Worm (Caenorhabditis elegans) whole organism, L4 larva: ENCODE measurements around the gene glo-4.

ENCODE experiments used
- D1046.2 ChIP-seq: fragments of 200-800 bp; sonication (Bioruptor generic); IDR thresholded peaks from 2 replicates; pipeline ENCODE4 v1.3.6; 2022; ENCODE audit warnings: missing genetic modification characterization, missing compliant biosample characterization
- F37D6.2 ChIP-seq: sonication (generic microtip); optimal IDR thresholded peaks from 2 replicates; lab custom pipeline; 2016; ENCODE audit warnings: mild to moderate bottlenecking, missing genetic modification characterization, missing compliant biosample characterization
- F44E2.7 ChIP-seq: fragments of 200-800 bp; sonication (Bioruptor generic); IDR thresholded peaks from 2 replicates; pipeline ENCODE4 v2.1.2; 2022; ENCODE audit warnings: missing genetic modification characterization, missing compliant biosample characterization
- F49E8.2 ChIP-seq: sonication (generic microtip); optimal IDR thresholded peaks from 2 replicates; lab custom pipeline; 2016; ENCODE audit warnings: missing compliant biosample characterization, mild to moderate bottlenecking, missing genetic modification characterization, borderline replicate concordance
- Y105C5A.15 ChIP-seq: fragments of 200-800 bp; sonication (Bioruptor generic); IDR thresholded peaks from 2 replicates; pipeline ENCODE4 v1.3.6; 2022; ENCODE audit warnings: missing genetic modification characterization, missing compliant biosample characterization
- Y48G9A.11 ChIP-seq: fragments of 200-800 bp; sonication (Bioruptor generic); IDR thresholded peaks from 2 replicates; pipeline ENCODE4 v1.3.6; 2022; ENCODE audit warnings: missing genetic modification reagents, missing genetic modification characterization, missing compliant biosample characterization
- Y5F2A.4 ChIP-seq: fragments of 200-800 bp; sonication (Bioruptor generic); optimal IDR thresholded peaks from 2 replicates; lab custom pipeline; 2018; ENCODE audit warnings: mild to moderate bottlenecking, missing genetic modification characterization, missing compliant biosample characterization
- Y75B8A.6 ChIP-seq: fragments of 200-800 bp; sonication (Bioruptor generic); IDR thresholded peaks from 2 replicates; pipeline ENCODE4 v1.3.6; 2022; ENCODE audit warnings: missing genetic modification reagents, missing genetic modification characterization, missing compliant biosample characterization
- ZK337.2 ChIP-seq: fragments of 200-800 bp; sonication (Bioruptor generic); IDR thresholded peaks from 2 replicates; pipeline ENCODE4 v1.3.6; 2022; ENCODE audit warnings: missing genetic modification reagents, missing genetic modification characterization, missing compliant biosample characterization
- arid-1 ChIP-seq: fragments of 200-800 bp; sonication (Bioruptor generic); conservative IDR thresholded peaks from 2 replicates; pipeline ENCODE4 v1.3.6; 2022; ENCODE audit warnings: missing genetic modification reagents, missing genetic modification characterization, missing compliant biosample characterization
- ceh-20 ChIP-seq: fragments of 200-800 bp; sonication (Bioruptor generic); IDR thresholded peaks from 2 replicates; pipeline ENCODE4 v1.3.6; 2022; ENCODE audit warnings: missing genetic modification reagents, missing genetic modification characterization, missing compliant biosample characterization
- ceh-28 ChIP-seq: fragments of 150-350 bp; optimal IDR thresholded peaks from 2 replicates; lab custom pipeline; 2014; ENCODE audit warnings: missing biosample characterization, missing genetic modification reagents, missing genetic modification characterization
- ceh-62 ChIP-seq: sonication (generic microtip); optimal IDR thresholded peaks from 2 replicates; lab custom pipeline; 2017; ENCODE audit warnings: missing biosample characterization, missing genetic modification characterization
- ceh-82 ChIP-seq: sonication (generic microtip); optimal IDR thresholded peaks from 2 replicates; lab custom pipeline; 2017; ENCODE audit warnings: missing biosample characterization, missing genetic modification characterization
- ctbp-1 ChIP-seq: fragments of 200-800 bp; sonication (Bioruptor generic); IDR thresholded peaks from 2 replicates; pipeline ENCODE4 v1.3.6; 2022; ENCODE audit warnings: missing genetic modification reagents, missing genetic modification characterization, missing compliant biosample characterization
- daf-16 ChIP-seq, 3 experiments: sonication (generic microtip); optimal IDR thresholded peaks; 2 replicates each; lab custom pipeline; 2016 to 2017; ENCODE audit warnings: missing genetic modification characterization in 3 of 3, missing genetic modification reagents in 3 of 3, mild to moderate bottlenecking in 2 of 3, missing compliant biosample characterization in 2 of 3, missing biosample characterization in 1 of 3, moderate library complexity in 1 of 3
- daf-8 ChIP-seq: fragments of 200-800 bp; sonication (Bioruptor generic); IDR thresholded peaks from 2 replicates; pipeline ENCODE4 v1.3.6; 2022; ENCODE audit warnings: missing genetic modification characterization, missing compliant biosample characterization
- dpl-1 ChIP-seq: fragments of 150-350 bp; optimal IDR thresholded peaks from 2 replicates; lab custom pipeline; 2014; ENCODE audit warnings: missing biosample characterization, missing genetic modification reagents, missing genetic modification characterization
- dve-1 ChIP-seq: sonication (generic microtip); optimal IDR thresholded peaks from 2 replicates; lab custom pipeline; 2017; ENCODE audit warnings: antibody characterized with exemption, mild to moderate bottlenecking, missing genetic modification characterization, missing compliant biosample characterization; ENCODE audit not compliant: insufficient read depth
- fkh-10 ChIP-seq: fragments of 150-350 bp; optimal IDR thresholded peaks from 2 replicates; lab custom pipeline; 2014; ENCODE audit warnings: missing biosample characterization, missing genetic modification reagents, missing genetic modification characterization
- fos-1 ChIP-seq: fragments of 150-350 bp; optimal IDR thresholded peaks from 2 replicates; lab custom pipeline; 2014; ENCODE audit warnings: missing biosample characterization, missing genetic modification characterization
- hlh-30 ChIP-seq: sonication (generic microtip); optimal IDR thresholded peaks from 2 replicates; lab custom pipeline; 2017; ENCODE audit warnings: antibody characterized with exemption, mild to moderate bottlenecking, missing genetic modification characterization, missing compliant biosample characterization; ENCODE audit not compliant: insufficient read depth
- hmg-1.1 ChIP-seq: fragments of 200-800 bp; sonication (Bioruptor generic); IDR thresholded peaks from 2 replicates; pipeline ENCODE4 v1.3.6; 2022; ENCODE audit warnings: missing genetic modification reagents, missing genetic modification characterization, missing compliant biosample characterization
- jun-1 ChIP-seq: fragments of 150-350 bp; optimal IDR thresholded peaks from 2 replicates; lab custom pipeline; 2014; ENCODE audit warnings: missing biosample characterization, missing genetic modification reagents, missing genetic modification characterization
- lin-1 ChIP-seq: fragments of 200-800 bp; sonication (Bioruptor generic); IDR thresholded peaks from 2 replicates; pipeline ENCODE4 v1.3.6; 2022; ENCODE audit warnings: missing genetic modification reagents, missing genetic modification characterization, missing compliant biosample characterization
- lin-29 ChIP-seq: fragments of 200-800 bp; sonication (Bioruptor generic); IDR thresholded peaks from 2 replicates; pipeline ENCODE4 v1.3.6; 2022; ENCODE audit warnings: missing genetic modification reagents, missing genetic modification characterization, missing compliant biosample characterization
- lin-39 ChIP-seq: fragments of 150-350 bp; optimal IDR thresholded peaks from 2 replicates; lab custom pipeline; 2014; ENCODE audit warnings: missing biosample characterization, missing genetic modification reagents, missing genetic modification characterization
- lsy-2 ChIP-seq, 2 experiments: fragments of 150-350 bp in 1 of 2; sonication (generic microtip) in 1 of 2; optimal IDR thresholded peaks; 2 replicates each; lab custom pipeline; 2014 to 2017; ENCODE audit warnings: missing biosample characterization in 2 of 2, missing genetic modification characterization in 2 of 2
- mep-1 ChIP-seq: fragments of 150-350 bp; sonication (generic microtip); optimal IDR thresholded peaks from 3 replicates; lab custom pipeline; 2014; ENCODE audit warnings: missing biosample characterization, missing genetic modification characterization
- nhr-10 ChIP-seq: fragments of 150-350 bp; optimal IDR thresholded peaks from 2 replicates; lab custom pipeline; 2014; ENCODE audit warnings: missing biosample characterization, missing genetic modification characterization
- nhr-111 ChIP-seq: fragments of 200-800 bp; sonication (Bioruptor generic); optimal IDR thresholded peaks from 2 replicates; lab custom pipeline; 2018; ENCODE audit warnings: mild to moderate bottlenecking, missing genetic modification characterization, missing compliant biosample characterization
- nhr-237 ChIP-seq: sonication (generic microtip); optimal IDR thresholded peaks from 2 replicates; lab custom pipeline; 2017; ENCODE audit warnings: missing biosample characterization, missing genetic modification characterization
- nhr-42 ChIP-seq: fragments of 200-800 bp; sonication (Bioruptor generic); IDR thresholded peaks from 2 replicates; pipeline ENCODE4 v1.3.6; 2022; ENCODE audit warnings: missing genetic modification characterization, missing compliant biosample characterization
- nhr-76 ChIP-seq: fragments of 150-350 bp; optimal IDR thresholded peaks from 2 replicates; lab custom pipeline; 2014; ENCODE audit warnings: missing biosample characterization, missing genetic modification characterization
- pha-4 ChIP-seq, 2 experiments: fragments of 150-350 bp in 1 of 2; fragments of 200-800 bp in 1 of 2; sonication (Bioruptor generic) in 1 of 2; IDR thresholded peaks in 1 of 2; optimal IDR thresholded peaks in 1 of 2; 2 replicates each; pipeline versions ENCODE4 v1.3.6 to Lab custom; 2014 to 2022; ENCODE audit warnings: missing genetic modification characterization in 2 of 2, missing genetic modification reagents in 2 of 2, missing biosample characterization in 1 of 2, missing compliant biosample characterization in 1 of 2
- pqm-1 ChIP-seq: sonication (generic microtip); optimal IDR thresholded peaks from 2 replicates; lab custom pipeline; 2017; ENCODE audit warnings: missing biosample characterization, missing genetic modification characterization
- rbr-2 ChIP-seq: sonication (generic microtip); optimal IDR thresholded peaks from 2 replicates; lab custom pipeline; 2016; ENCODE audit warnings: missing genotype, missing genetic modification characterization, missing compliant biosample characterization
- set-16 ChIP-seq: fragments of 200-800 bp; sonication (Bioruptor generic); IDR thresholded peaks from 2 replicates; pipeline ENCODE4 v1.3.6; 2022; ENCODE audit warnings: missing genetic modification reagents, missing genetic modification characterization, missing compliant biosample characterization
- snpc-1.2 ChIP-seq: fragments of 200-800 bp; sonication (Bioruptor generic); IDR thresholded peaks from 2 replicates; pipeline ENCODE4 v1.3.6; 2022; ENCODE audit warnings: missing genetic modification reagents, missing genetic modification characterization, missing compliant biosample characterization
- snpc-4 ChIP-seq: fragments of 150-350 bp; optimal IDR thresholded peaks from 2 replicates; lab custom pipeline; 2014; ENCODE audit warnings: missing biosample characterization, missing genetic modification characterization
- spr-1 ChIP-seq: sonication (generic microtip); optimal IDR thresholded peaks from 2 replicates; lab custom pipeline; 2016; ENCODE audit warnings: mild to moderate bottlenecking, missing genetic modification characterization, missing compliant biosample characterization
- tag-97 ChIP-seq: fragments of 200-800 bp; sonication (Bioruptor generic); IDR thresholded peaks from 2 replicates; pipeline ENCODE4 v1.3.6; 2022; ENCODE audit warnings: missing genetic modification characterization, missing compliant biosample characterization
- unc-130 ChIP-seq: sonication (generic microtip); optimal IDR thresholded peaks from 2 replicates; lab custom pipeline; 2016; ENCODE audit warnings: missing genetic modification reagents, missing genetic modification characterization, missing compliant biosample characterization
- unc-39 ChIP-seq: sonication (generic microtip); optimal IDR thresholded peaks from 2 replicates; lab custom pipeline; 2017; ENCODE audit warnings: missing biosample characterization, missing genetic modification characterization
- unc-62 ChIP-seq, 3 experiments: fragments of 150-350 bp in 1 of 3; sonication (generic microtip); optimal IDR thresholded peaks in 2 of 3; peaks in 1 of 3; 1 replicate in 1 of 3; 2 replicates in 2 of 3; lab custom pipeline; 2014 to 2017; ENCODE audit warnings: missing biosample characterization in 3 of 3, missing genetic modification characterization in 3 of 3, missing genetic modification reagents in 3 of 3, missing genotype in 1 of 3
- vab-7 ChIP-seq: fragments of 200-800 bp; sonication (Bioruptor generic); IDR thresholded peaks from 2 replicates; pipeline ENCODE4 v1.3.6; 2022; ENCODE audit warnings: missing genetic modification reagents, missing genetic modification characterization, missing compliant biosample characterization
- zfp-2 ChIP-seq: sonication (generic microtip); optimal IDR thresholded peaks from 2 replicates; lab custom pipeline; 2016; ENCODE audit warnings: mild to moderate bottlenecking, missing genetic modification characterization, missing compliant biosample characterization
- zip-2 ChIP-seq: fragments of 150-350 bp; optimal IDR thresholded peaks from 2 replicates; lab custom pipeline; 2014; ENCODE audit warnings: missing biosample characterization, missing genetic modification characterization
- ztf-7 ChIP-seq: fragments of 150-350 bp; optimal IDR thresholded peaks from 2 replicates; lab custom pipeline; 2014; ENCODE audit warnings: missing biosample characterization, missing genetic modification characterization

Gene glo-4

DNA sequence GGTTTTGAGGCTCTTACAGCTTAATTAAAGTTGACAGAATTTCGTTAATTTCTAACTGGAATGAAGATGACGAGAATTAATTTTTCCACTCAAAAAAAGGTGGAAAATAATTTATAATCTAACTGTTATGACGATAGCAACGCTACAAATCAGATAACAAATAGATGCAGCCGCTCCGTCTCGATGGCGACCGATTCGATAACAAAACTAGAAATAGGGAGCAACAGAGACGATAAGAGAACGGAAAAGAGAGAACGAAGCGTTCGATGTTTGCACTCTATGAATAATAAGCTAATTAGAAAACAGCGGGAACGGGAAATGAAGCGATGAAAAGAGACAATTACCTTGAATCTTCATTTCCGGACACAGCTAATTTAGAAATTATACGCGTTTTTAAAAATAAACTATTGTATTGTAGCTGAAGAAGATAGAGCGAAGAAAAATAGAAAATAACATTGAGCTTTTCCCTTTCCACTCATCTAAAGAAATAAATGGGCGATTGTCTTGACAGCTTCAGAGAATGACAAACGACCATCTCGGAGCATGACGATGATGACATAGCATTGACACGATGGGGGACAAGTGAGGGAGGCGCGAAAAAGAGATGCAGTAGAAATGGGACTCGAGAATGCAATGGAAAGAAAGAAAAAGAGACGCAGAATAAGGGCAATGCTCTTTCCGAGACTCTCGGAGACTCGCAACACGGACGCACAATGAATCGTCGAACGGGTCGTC lies 24.2 kb downstream of the glo-4 start (continued):
- TF ChIP-seq rbr-2 (tag; lab: Kevin White, UChicago): no peak
- no peak for TF ChIP-seq daf-8
- no peak; the same call in 1 of the 2 replicates for TF ChIP-seq hmg-1.1 (GFP tag; lab: Robert Waterston, UW)
- TF ChIP-seq Y75B8A.6: no peak
- TF ChIP-seq pha-4 (GFP tag; IDR thresholded peaks at IDR 0.05; lab: Robert Waterston, UW): no peak
- TF ChIP-seq pha-4 (tag; optimal IDR thresholded peaks at IDR 0.05; lab: Kevin White, UChicago): no peak
- no peak for TF ChIP-seq jun-1
- no peak for TF ChIP-seq F44E2.7
- no peak for TF ChIP-seq lin-29
- no peak for TF ChIP-seq nhr-111 (GFP tag; lab: Kevin White, UChicago)
- TF ChIP-seq fkh-10 (GFP tag; lab: Kevin White, UChicago): peak; percentile 10
- peak; percentile 4 for TF ChIP-seq F37D6.2
- TF ChIP-seq pqm-1 (tag; lab: Kevin White, UChicago): peak; percentile 56
- TF ChIP-seq lin-1: no peak
- peak; percentile 48; the same call in 1 of the 2 replicates for TF ChIP-seq ctbp-1 (GFP tag; lab: Robert Waterston, UW)
- TF ChIP-seq nhr-10 (tag; lab: Kevin White, UChicago): no peak
- TF ChIP-seq ceh-20 (GFP tag; lab: Robert Waterston, UW): peak; percentile 84
- no peak for TF ChIP-seq ceh-62 (tag; lab: Kevin White, UChicago)
- peak in 1 of 2 experiments; percentile 99 for TF ChIP-seq unc-62 (GFP tag; optimal IDR thresholded peaks at IDR 0.05 in 1 of 2; lab: Kevin White, UChicago)
- no peak for TF ChIP-seq unc-62 (tag; optimal IDR thresholded peaks at IDR 0.05; lab: Kevin White, UChicago)
- TF ChIP-seq nhr-237 (tag; lab: Kevin White, UChicago): no peak
- TF ChIP-seq daf-16 (GFP tag; optimal IDR thresholded peaks at IDR 0.05; lab: Kevin White, UChicago): no peak
- TF ChIP-seq daf-16 (tag; optimal IDR thresholded peaks at IDR 0.05; lab: Kevin White, UChicago): peak; percentile 88
- no peak for TF ChIP-seq snpc-4
- no peak for TF ChIP-seq Y48G9A.11 (GFP tag; lab: Robert Waterston, UW)
- TF ChIP-seq unc-130 (GFP tag; lab: Kevin White, UChicago): no peak
- TF ChIP-seq snpc-1.2 (GFP tag; lab: Robert Waterston, UW): no peak
- no peak for TF ChIP-seq dpl-1
- no peak for TF ChIP-seq arid-1 (GFP tag; lab: Robert Waterston, UW)
- no peak for TF ChIP-seq zip-2 (tag; lab: Kevin White, UChicago)
- TF ChIP-seq ztf-7 (tag; lab: Kevin White, UChicago): no peak
- TF ChIP-seq nhr-42 (GFP tag; lab: Robert Waterston, UW): no peak
- no peak for TF ChIP-seq tag-97
- no peak for TF ChIP-seq spr-1 (tag; lab: Kevin White, UChicago)
- TF ChIP-seq lin-39 (tag; lab: Kevin White, UChicago): peak; percentile 36
- TF ChIP-seq vab-7 (GFP tag; lab: Robert Waterston, UW): no peak
- TF ChIP-seq ceh-82 (tag; lab: Kevin White, UChicago): no peak
- TF ChIP-seq fos-1 (tag; lab: Kevin White, UChicago): no peak
- TF ChIP-seq Y105C5A.15 (GFP tag; lab: Robert Waterston, UW): no peak
- peak in 1 of 2 experiments; percentile 4 for TF ChIP-seq lsy-2 (tag; optimal IDR thresholded peaks at IDR 0.05; lab: Kevin White, UChicago)
- no peak for TF ChIP-seq ceh-28 (tag; lab: Kevin White, UChicago)
- TF ChIP-seq nhr-76 (tag; lab: Kevin White, UChicago): no peak
- no peak for TF ChIP-seq Y5F2A.4 (GFP tag; lab: Kevin White, UChicago)
- peak; percentile 26 for TF ChIP-seq dve-1
- TF ChIP-seq zfp-2 (tag; lab: Kevin White, UChicago): no peak
- TF ChIP-seq unc-39: no peak
- TF ChIP-seq set-16 (GFP tag; lab: Robert Waterston, UW): no peak; the same call in 1 of the 2 replicates
- TF ChIP-seq F49E8.2 (tag; lab: Kevin White, UChicago): no peak
- no peak for TF ChIP-seq hlh-30 (tag; lab: Kevin White, UChicago)
- TF ChIP-seq ZK337.2: no peak
- TF ChIP-seq mep-1 (tag; lab: Kevin White, UChicago): peak; percentile 12
- no peak for TF ChIP-seq D1046.2
